Worm (Caenorhabditis elegans): ENCODE data around the gene F26G1.3.

ce11 chrII:4739984-4740462 lies 18.5 kb upstream of the F26G1.3 start, which contains the start of gene eas-1:
- peak; percentile 77 for TF ChIP-seq nhr-25 (tag; optimal IDR thresholded peaks at IDR 0.05)
- peak; percentile 82 for TF ChIP-seq lsy-12 (tag; optimal IDR thresholded peaks at IDR 0.05)
- no peak for TF ChIP-seq nhr-11 (tag; optimal IDR thresholded peaks at IDR 0.05)
- TF ChIP-seq egl-27 (tag; optimal IDR thresholded peaks at IDR 0.05), result no peak
